Worm (Caenorhabditis elegans) whole organism, L4/young adult: Measurements from ENCODE around the gene dhs-7.

Experiments
- W03F9.2 ChIP-seq: fragments of 150-350 bp; optimal IDR thresholded peaks from 2 replicates; lab custom pipeline; 2014; ENCODE audit warnings: missing biosample characterization, missing genetic modification characterization
- dao-5 ChIP-seq: sonication (generic microtip); optimal IDR thresholded peaks from 2 replicates; lab custom pipeline; 2016; ENCODE audit warnings: missing genotype, missing genetic modification characterization, moderate library complexity, missing compliant biosample characterization
- him-1 ChIP-seq: sonication (generic microtip); optimal IDR thresholded peaks from 2 replicates; lab custom pipeline; 2016; ENCODE audit warnings: missing genotype, missing genetic modification reagents, missing genetic modification characterization, missing compliant biosample characterization

DNA sequence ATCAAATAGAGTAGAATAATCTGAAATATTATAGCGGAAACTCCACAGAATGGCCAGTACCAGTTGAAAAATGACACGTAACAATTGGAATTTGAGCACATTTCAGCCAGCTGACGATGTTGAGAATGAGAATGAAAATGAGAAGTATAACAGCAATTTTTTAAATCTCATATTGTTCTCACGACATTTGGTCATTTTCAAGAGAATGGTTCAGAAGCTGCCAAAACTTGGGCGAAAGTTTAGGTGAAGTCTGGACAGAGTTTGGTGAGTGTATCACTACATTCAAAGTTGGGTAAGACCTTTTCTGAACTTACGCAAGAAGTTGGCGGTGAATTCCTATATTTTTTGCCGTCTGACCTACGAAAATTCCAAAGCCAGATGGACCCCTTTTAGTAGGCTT is 3.3 kb downstream of the dhs-7 start, which contains the start of gene srd-58:
- TF ChIP-seq dao-5 (tag; lab: Kevin White, UChicago) (no peak), him-1 (tag; lab: Kevin White, UChicago) (no peak), W03F9.2 (no peak)
